Worm (Caenorhabditis elegans): ENCODE measurements around the gene str-9.

- no peak for TF ChIP-seq W03F9.2 (tag; optimal IDR thresholded peaks at IDR 0.05)
- TF ChIP-seq him-1 (tag; optimal IDR thresholded peaks at IDR 0.05) = no peak
Observed at ce11 chrV:15793270-15793669, 34.7 kb downstream of the str-9 start, which contains the start of gene T26E4.7.
